Worm (Caenorhabditis elegans): ENCODE data around the gene M02F4.1.

The M02F4.1 gene

ce11 chrX:3054394-3054793 lies 25.5 kb upstream of the M02F4.1 start:
- no peak for TF ChIP-seq pha-4 (tag; optimal IDR thresholded peaks at IDR 0.05)
- TF ChIP-seq pqm-1 (tag; optimal IDR thresholded peaks at IDR 0.05), result peak; percentile 40
- no peak for TF ChIP-seq fos-1 (tag; optimal IDR thresholded peaks at IDR 0.05)

ce11 chrX:3051315-3051993 lies 22.5 kb upstream of the M02F4.1 start:
- TF ChIP-seq jun-1 (tag; optimal IDR thresholded peaks at IDR 0.05) (no peak), fkh-10 (GFP tag; optimal IDR thresholded peaks at IDR 0.05) (peak; percentile 84)

DNA sequence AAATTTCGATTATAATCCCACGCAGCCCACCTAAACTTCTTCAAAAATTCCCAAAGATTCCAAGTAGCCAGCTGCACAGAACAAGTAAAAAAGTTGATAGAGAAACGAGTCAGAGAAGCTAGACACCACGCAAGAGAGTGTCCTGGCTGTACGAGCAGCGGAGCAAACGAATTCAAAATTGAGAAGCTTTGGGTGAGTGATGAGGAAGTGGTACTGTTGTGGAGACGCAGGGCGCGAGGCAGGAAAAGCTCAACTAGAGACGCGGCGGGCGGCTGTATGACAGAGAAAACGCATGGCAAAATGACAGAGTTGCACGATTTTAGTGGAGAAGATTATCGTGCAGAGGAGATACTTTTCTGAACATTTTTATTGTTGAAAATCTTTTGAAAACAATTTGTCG lies 20.3 kb upstream of the M02F4.1 start:
- no peak for TF ChIP-seq nhr-11 (tag; optimal IDR thresholded peaks at IDR 0.05)
- no peak for TF ChIP-seq lsy-12 (tag; optimal IDR thresholded peaks at IDR 0.05)
- TF ChIP-seq egl-27 (tag; optimal IDR thresholded peaks at IDR 0.05), result no peak
- no peak for TF ChIP-seq ztf-4 (tag; optimal IDR thresholded peaks at IDR 0.05)
- TF ChIP-seq ceh-28 (tag; optimal IDR thresholded peaks at IDR 0.05), result no peak
- no peak for TF ChIP-seq R02D3.7 (tag; optimal IDR thresholded peaks at IDR 0.05)
- no peak for TF ChIP-seq mml-1 (tag; optimal IDR thresholded peaks at IDR 0.05)
- TF ChIP-seq ztf-11 (tag; optimal IDR thresholded peaks at IDR 0.05), result no peak
- no peak for TF ChIP-seq nhr-237 (tag; optimal IDR thresholded peaks at IDR 0.05)
- TF ChIP-seq nhr-25 (tag; optimal IDR thresholded peaks at IDR 0.05), result no peak
- no peak for TF ChIP-seq eor-1 (tag; optimal IDR thresholded peaks at IDR 0.05)
- TF ChIP-seq nhr-12 (tag; optimal IDR thresholded peaks at IDR 0.05), result no peak
- TF ChIP-seq fkh-10 (GFP tag; optimal IDR thresholded peaks at IDR 0.05), result no peak
- TF ChIP-seq unc-62 (GFP tag; optimal IDR thresholded peaks at IDR 0.05), result peak; percentile 24
- peak; percentile 16 for TF ChIP-seq pha-4 (tag; optimal IDR thresholded peaks at IDR 0.05)
- peak; percentile 34 for TF ChIP-seq hmg-11 (tag; optimal IDR thresholded peaks at IDR 0.05)
- TF ChIP-seq jun-1 (tag; optimal IDR thresholded peaks at IDR 0.05), result no peak
- TF ChIP-seq ceh-82 (tag; optimal IDR thresholded peaks at IDR 0.05), result no peak
- peak; percentile 71 for TF ChIP-seq lin-39 (tag; optimal IDR thresholded peaks at IDR 0.05)
- TF ChIP-seq tbx-2 (tag; optimal IDR thresholded peaks at IDR 0.05), result no peak
- no peak for TF ChIP-seq fkh-2 (tag; optimal IDR thresholded peaks at IDR 0.05)
- no peak for TF ChIP-seq elt-3 (tag; optimal IDR thresholded peaks at IDR 0.05)
- TF ChIP-seq zag-1 (tag; optimal IDR thresholded peaks at IDR 0.05), result peak; percentile 18
- no peak for TF ChIP-seq ceh-16 (tag; optimal IDR thresholded peaks at IDR 0.05)
- no peak for TF ChIP-seq daf-12 (tag; optimal IDR thresholded peaks at IDR 0.05)
- no peak for TF ChIP-seq skn-1 (tag; optimal IDR thresholded peaks at IDR 0.05)
- TF ChIP-seq ceh-9 (tag; optimal IDR thresholded peaks at IDR 0.05), result no peak
- TF ChIP-seq elt-1 (tag; optimal IDR thresholded peaks at IDR 0.05), result no peak
- TF ChIP-seq nhr-43 (tag; optimal IDR thresholded peaks at IDR 0.05; ENCODE audit: poor library complexity, severe bottlenecking), result no peak
- TF ChIP-seq nhr-76 (tag; optimal IDR thresholded peaks at IDR 0.05), result no peak
- TF ChIP-seq snpc-4 (tag; optimal IDR thresholded peaks at IDR 0.05), result no peak
- TF ChIP-seq fos-1 (tag; optimal IDR thresholded peaks at IDR 0.05), result no peak
- no peak for TF ChIP-seq nhr-67 (tag; optimal IDR thresholded peaks at IDR 0.05)
- peak; percentile 37 for TF ChIP-seq elt-2 (tag; optimal IDR thresholded peaks at IDR 0.05)
- TF ChIP-seq aly-2 (tag; optimal IDR thresholded peaks at IDR 0.05), result no peak
- peak; percentile 19 for TF ChIP-seq mdl-1 (tag; optimal IDR thresholded peaks at IDR 0.05)
- TF ChIP-seq pqm-1 (tag; optimal IDR thresholded peaks at IDR 0.05), result peak; percentile 44
- TF ChIP-seq ZK546.5 (tag; optimal IDR thresholded peaks at IDR 0.05), result no peak
- TF ChIP-seq sea-2 (GFP tag; optimal IDR thresholded peaks at IDR 0.05), result no peak
- TF ChIP-seq nhr-77 (tag; optimal IDR thresholded peaks at IDR 0.05), result no peak
- TF ChIP-seq unc-39 (tag; optimal IDR thresholded peaks at IDR 0.05), result no peak
- TF ChIP-seq egl-5 (tag; optimal IDR thresholded peaks at IDR 0.05), result peak; percentile 55
- TF ChIP-seq nhr-28 (tag; optimal IDR thresholded peaks at IDR 0.05), result no peak
- TF ChIP-seq nhr-23 (tag; optimal IDR thresholded peaks at IDR 0.05), result no peak
- TF ChIP-seq ama-1 (optimal IDR thresholded peaks at IDR 0.05), result no peak
- TF ChIP-seq lin-15B (tag; optimal IDR thresholded peaks at IDR 0.05), result no peak
- TF ChIP-seq nfya-1 (tag; optimal IDR thresholded peaks at IDR 0.05; ENCODE audit: insufficient read depth), result peak; percentile 75
